Worm (Caenorhabditis elegans): ENCODE data around the gene Y62H9A.15.

DNA sequence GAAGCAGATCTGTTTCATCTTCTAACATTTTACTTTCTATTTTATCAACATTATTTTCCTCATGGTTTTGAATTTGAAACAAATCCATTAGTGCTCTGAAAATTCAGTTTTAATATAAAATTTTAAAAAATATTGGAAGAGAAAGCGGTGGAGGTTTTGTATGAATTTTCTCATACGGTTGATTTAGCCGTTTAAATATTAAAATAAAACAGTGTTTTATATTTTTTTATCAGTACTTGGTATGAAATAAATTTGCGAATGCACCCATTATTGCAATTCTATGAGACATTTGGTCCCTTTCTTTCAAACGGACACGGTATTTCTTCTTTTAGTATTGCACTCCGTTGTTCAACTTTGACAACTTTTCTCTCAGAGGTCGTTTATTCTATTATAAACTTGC, 21.6 kb upstream of the Y62H9A.15 start, which contains the start of gene dot-1.4:
- TF ChIP-seq lin-39 (tag; optimal IDR thresholded peaks at IDR 0.05) (no peak), nhr-6 (tag; optimal IDR thresholded peaks at IDR 0.05) (no peak), duxl-1 (tag; optimal IDR thresholded peaks at IDR 0.05; ENCODE audit: poor library complexity) (no peak), mes-2 (tag; optimal IDR thresholded peaks at IDR 0.05; ENCODE audit: poor library complexity, severe bottlenecking) (no peak), ZK546.5 (tag; optimal IDR thresholded peaks at IDR 0.05) (no peak), pqm-1 (tag; optimal IDR thresholded peaks at IDR 0.05) (no peak), unc-62 (GFP tag; optimal IDR thresholded peaks at IDR 0.05 in 1 of 2) (no peak), unc-62 (tag; optimal IDR thresholded peaks at IDR 0.05) (no peak), nhr-11 (tag; optimal IDR thresholded peaks at IDR 0.05) (no peak), nhr-42 (GFP tag; IDR thresholded peaks at IDR 0.05) (no peak)
